Fruit fly (Drosophila melanogaster) whole organism, embryonic: ENCODE results near the gene AhcyL1.
A peak's percentile ranks its signal among the peaks of the same experiment; 100 is the strongest.

ENCODE experiments used
- Blimp-1 ChIP-seq: fragments of 200-800 bp; sonication (Bioruptor generic); optimal IDR thresholded peaks from 3 replicates; lab custom pipeline; 2018; ENCODE audit warnings: missing biosample characterization, missing genetic modification characterization, mild to moderate bottlenecking, moderate library complexity, missing genetic modification reagents
- BtbVII ChIP-seq: fragments of 200-800 bp; sonication (Bioruptor generic); optimal IDR thresholded peaks from 3 replicates; lab custom pipeline; 2017; ENCODE audit warnings: missing biosample characterization, mild to moderate bottlenecking, missing genetic modification characterization
- CG10565 ChIP-seq: fragments of 200-800 bp; sonication (Bioruptor generic); optimal IDR thresholded peaks from 3 replicates; lab custom pipeline; 2016; ENCODE audit warnings: missing biosample characterization, mild to moderate bottlenecking, missing genetic modification characterization
- CG11456 ChIP-seq: fragments of 200-800 bp; sonication (Bioruptor generic); IDR thresholded peaks from 3 replicates; pipeline ENCODE4 v1.3.6; 2022; ENCODE audit warnings: missing biosample characterization, missing genetic modification characterization
- CG12391 ChIP-seq: fragments of 200-800 bp; sonication (Bioruptor generic); optimal IDR thresholded peaks from 3 replicates; lab custom pipeline; 2018; ENCODE audit warnings: missing biosample characterization, mild to moderate bottlenecking, missing genetic modification characterization, moderate library complexity
- CG12769 ChIP-seq: fragments of 200-800 bp; sonication (Bioruptor generic); optimal IDR thresholded peaks from 2 replicates; lab custom pipeline; 2019; ENCODE audit warnings: missing biosample characterization, mild to moderate bottlenecking, missing genetic modification characterization, moderate library complexity
- CG13894 ChIP-seq: fragments of 200-800 bp; sonication (Bioruptor generic); optimal IDR thresholded peaks from 3 replicates; lab custom pipeline; 2018; ENCODE audit warnings: missing biosample characterization, mild to moderate bottlenecking, missing genetic modification characterization, moderate library complexity
- CG14014 ChIP-seq: fragments of 200-800 bp; sonication (Bioruptor generic); IDR thresholded peaks from 2 replicates; pipeline ENCODE4 v1.3.6; 2022; ENCODE audit warnings: missing biosample characterization, missing genetic modification characterization
- CG14860 ChIP-seq: fragments of 200-800 bp; sonication (Bioruptor generic); IDR thresholded peaks from 3 replicates; pipeline ENCODE4 v1.3.6; 2022; ENCODE audit warnings: missing biosample characterization, missing genetic modification characterization; ENCODE audit not compliant: partially characterized antibody
- CG17359 ChIP-seq: fragments of 200-800 bp; sonication (Bioruptor generic); optimal IDR thresholded peaks from 3 replicates; lab custom pipeline; 2018; ENCODE audit warnings: missing biosample characterization, mild to moderate bottlenecking, missing genetic modification characterization, moderate library complexity
- CG2129 ChIP-seq: fragments of 200-800 bp; sonication (Bioruptor generic); IDR thresholded peaks from 2 replicates; pipeline ENCODE4 v1.3.6; 2022; ENCODE audit warnings: missing biosample characterization, missing genetic modification characterization; ENCODE audit not compliant: partially characterized antibody
- CG2678 ChIP-seq: fragments of 200-800 bp; sonication (Bioruptor generic); optimal IDR thresholded peaks from 3 replicates; lab custom pipeline; 2019; ENCODE audit warnings: missing biosample characterization, mild to moderate bottlenecking, missing genetic modification characterization, moderate library complexity
- CG2875 ChIP-seq: fragments of 200-800 bp; sonication (Bioruptor generic); optimal IDR thresholded peaks from 2 replicates; lab custom pipeline; 2017; ENCODE audit warnings: missing biosample characterization, mild to moderate bottlenecking, missing genetic modification characterization, missing genetic modification reagents
- CG30403 ChIP-seq: fragments of 200-800 bp; sonication (Bioruptor generic); optimal IDR thresholded peaks from 3 replicates; lab custom pipeline; 2016; ENCODE audit warnings: missing biosample characterization, missing genetic modification characterization
- CG3281 ChIP-seq: fragments of 200-800 bp; sonication (Bioruptor generic); optimal IDR thresholded peaks from 3 replicates; lab custom pipeline; 2017; ENCODE audit warnings: missing biosample characterization, mild to moderate bottlenecking, missing genetic modification characterization
- CG7928 ChIP-seq: fragments of 200-800 bp; sonication (Bioruptor generic); optimal IDR thresholded peaks from 2 replicates; lab custom pipeline; 2017; ENCODE audit warnings: missing biosample characterization, mild to moderate bottlenecking, missing genetic modification characterization
- D ChIP-seq, 2 experiments: fragments of 200-800 bp in 1 of 2; fragments of >200 bp in 1 of 2; sonication (Bioruptor generic) in 1 of 2; optimal IDR thresholded peaks; 2 replicates in 1 of 2; 3 replicates in 1 of 2; lab custom pipeline; 2017; ENCODE audit warnings: mild to moderate bottlenecking in 1 of 2, missing biosample characterization in 1 of 2, missing genetic modification characterization in 1 of 2, missing genetic modification reagents in 1 of 2
- Dad ChIP-seq: fragments of 200-800 bp; sonication (Bioruptor generic); optimal IDR thresholded peaks from 3 replicates; lab custom pipeline; 2016; ENCODE audit warnings: missing biosample characterization, missing genetic modification characterization
- Dfd ChIP-seq, 2 experiments: fragments of >200 bp; optimal IDR thresholded peaks; 2 replicates each; lab custom pipeline; 2017; ENCODE audit warnings: missing biosample characterization in 2 of 2, missing genetic modification characterization in 2 of 2
- Dref ChIP-seq: fragments of 200-800 bp; sonication (Bioruptor generic); IDR thresholded peaks from 2 replicates; pipeline ENCODE4 v1.3.6; 2022; ENCODE audit warnings: missing biosample characterization, missing genetic modification characterization
- E2f2 ChIP-seq: fragments of 200-800 bp; sonication (Bioruptor generic); IDR thresholded peaks from 2 replicates; pipeline ENCODE4 v1.3.6; 2022; ENCODE audit warnings: missing biosample characterization, missing genetic modification characterization
- Gsc ChIP-seq: fragments of 200-800 bp; sonication (Bioruptor generic); IDR thresholded peaks from 2 replicates; pipeline ENCODE4 v1.3.6; 2022; ENCODE audit warnings: missing biosample characterization, missing genetic modification characterization
- H2.0 ChIP-seq: fragments of 200-800 bp; sonication (Bioruptor generic); IDR thresholded peaks from 2 replicates; pipeline ENCODE4 v1.3.6; 2022; ENCODE audit warnings: missing biosample characterization, missing genetic modification characterization
- HmgZ ChIP-seq: fragments of 200-800 bp; sonication (Bioruptor generic); optimal IDR thresholded peaks from 2 replicates; lab custom pipeline; 2018; ENCODE audit warnings: missing biosample characterization, mild to moderate bottlenecking, missing genetic modification characterization
- Hr3 ChIP-seq: fragments of 200-800 bp; sonication (Bioruptor generic); optimal IDR thresholded peaks from 3 replicates; lab custom pipeline; 2016; ENCODE audit warnings: missing biosample characterization, missing genetic modification characterization
- MTF-1 ChIP-seq: fragments of 200-800 bp; sonication (Bioruptor generic); optimal IDR thresholded peaks from 2 replicates; lab custom pipeline; 2018; ENCODE audit warnings: missing biosample characterization, mild to moderate bottlenecking, missing genetic modification characterization, borderline replicate concordance
- Meics ChIP-seq: fragments of 200-800 bp; sonication (Bioruptor generic); optimal IDR thresholded peaks from 2 replicates; lab custom pipeline; 2017; ENCODE audit warnings: missing biosample characterization, mild to moderate bottlenecking, missing genetic modification characterization
- Oli ChIP-seq: fragments of 200-800 bp; sonication (Bioruptor generic); optimal IDR thresholded peaks from 2 replicates; lab custom pipeline; 2018; ENCODE audit warnings: missing biosample characterization, mild to moderate bottlenecking, missing genetic modification characterization, moderate library complexity
- abd-A ChIP-seq: fragments of 200-800 bp; sonication (Bioruptor generic); optimal IDR thresholded peaks from 3 replicates; lab custom pipeline; 2019; ENCODE audit warnings: missing biosample characterization, mild to moderate bottlenecking, missing genetic modification characterization, moderate library complexity
- bigmax ChIP-seq: fragments of 200-800 bp; sonication (Bioruptor generic); optimal IDR thresholded peaks from 2 replicates; lab custom pipeline; 2018; ENCODE audit warnings: missing biosample characterization, mild to moderate bottlenecking, missing genetic modification characterization
- btn ChIP-seq: fragments of 200-800 bp; sonication (Bioruptor generic); optimal IDR thresholded peaks from 2 replicates; lab custom pipeline; 2016; ENCODE audit warnings: missing biosample characterization, missing genetic modification characterization
- corto ChIP-seq: fragments of 200-800 bp; sonication (Bioruptor generic); optimal IDR thresholded peaks from 2 replicates; lab custom pipeline; 2016; ENCODE audit warnings: missing biosample characterization, mild to moderate bottlenecking, missing genetic modification characterization, moderate library complexity
- crol ChIP-seq: fragments of 200-800 bp; sonication (Bioruptor generic); IDR thresholded peaks from 2 replicates; pipeline ENCODE4 v1.3.6; 2022; ENCODE audit warnings: missing biosample characterization, missing genetic modification characterization
- esg ChIP-seq: fragments of 200-800 bp; sonication (Bioruptor generic); conservative IDR thresholded peaks from 2 replicates; pipeline ENCODE4 v1.3.6; 2022; ENCODE audit warnings: missing biosample characterization, missing genetic modification characterization
- gcm ChIP-seq: fragments of 200-800 bp; sonication (Bioruptor generic); optimal IDR thresholded peaks from 2 replicates; lab custom pipeline; 2019; ENCODE audit warnings: missing biosample characterization, mild to moderate bottlenecking, missing genetic modification characterization, moderate library complexity
- gem ChIP-seq: fragments of 200-800 bp; sonication (Bioruptor generic); optimal IDR thresholded peaks from 2 replicates; lab custom pipeline; 2019; ENCODE audit warnings: missing biosample characterization, mild to moderate bottlenecking, missing genetic modification characterization, moderate library complexity
- ind ChIP-seq: fragments of 200-800 bp; sonication (Bioruptor generic); optimal IDR thresholded peaks from 3 replicates; lab custom pipeline; 2016; ENCODE audit warnings: missing biosample characterization, missing genetic modification characterization
- nerfin-1 ChIP-seq: fragments of 200-800 bp; sonication (Bioruptor generic); optimal IDR thresholded peaks from 3 replicates; lab custom pipeline; 2019; ENCODE audit warnings: missing biosample characterization, mild to moderate bottlenecking, missing genetic modification characterization, moderate library complexity
- onecut ChIP-seq: fragments of 200-800 bp; sonication (Bioruptor generic); IDR thresholded peaks from 2 replicates; pipeline ENCODE4 v1.3.6; 2022; ENCODE audit warnings: missing biosample characterization, missing genetic modification characterization
- ranshi ChIP-seq: fragments of 200-800 bp; sonication (Bioruptor generic); IDR thresholded peaks from 2 replicates; pipeline ENCODE4 v1.3.6; 2022; ENCODE audit warnings: missing biosample characterization, missing genetic modification characterization
- row ChIP-seq: fragments of 200-800 bp; sonication (Bioruptor generic); IDR thresholded peaks from 3 replicates; pipeline ENCODE4 v1.3.6; 2022; ENCODE audit warnings: missing biosample characterization, missing genetic modification characterization
- seq ChIP-seq: fragments of 200-800 bp; sonication (Bioruptor generic); IDR thresholded peaks from 2 replicates; pipeline ENCODE4 v1.3.6; 2022; ENCODE audit warnings: missing biosample characterization, missing genetic modification characterization
- slp2 ChIP-seq: fragments of 200-800 bp; sonication (Bioruptor generic); optimal IDR thresholded peaks from 2 replicates; lab custom pipeline; 2016; ENCODE audit warnings: missing biosample characterization, missing genetic modification characterization
- sob ChIP-seq: fragments of 200-800 bp; sonication (Bioruptor generic); IDR thresholded peaks from 2 replicates; pipeline ENCODE4 v1.3.6; 2022; ENCODE audit warnings: missing biosample characterization, missing genetic modification characterization
- unc-4 ChIP-seq: fragments of 200-800 bp; sonication (Bioruptor generic); IDR thresholded peaks from 2 replicates; pipeline ENCODE4 v1.3.6; 2022; ENCODE audit warnings: missing biosample characterization, missing genetic modification characterization; ENCODE audit not compliant: partially characterized antibody
- vnd ChIP-seq: fragments of 200-800 bp; sonication (Bioruptor generic); IDR thresholded peaks from 3 replicates; pipeline ENCODE4 v1.3.6; 2022; ENCODE audit warnings: missing biosample characterization, missing genetic modification characterization; ENCODE audit not compliant: partially characterized antibody
- wor ChIP-seq: fragments of 200-800 bp; sonication (Bioruptor generic); IDR thresholded peaks from 2 replicates; pipeline ENCODE4 v1.3.6; 2022; ENCODE audit warnings: missing biosample characterization, missing genetic modification characterization
- zfh1 ChIP-seq: fragments of 200-800 bp; sonication (Bioruptor generic); IDR thresholded peaks from 3 replicates; pipeline ENCODE4 v1.3.6; 2022; ENCODE audit warnings: missing biosample characterization, missing genetic modification characterization

Gene AhcyL1

dm6 chr3L:2799110-2799618, 27.0 kb upstream of the AhcyL1 start (continued):
- TF ChIP-seq esg (GFP tag; lab: Robert Waterston, UW) (0 out of 2 replicates have a peak, but pooled peaks have one; percentile 8), corto (GFP tag; lab: Kevin White, UChicago) (peak; percentile 4), Blimp-1 (peak; percentile 16), CG14014 (GFP tag; lab: Robert Waterston, UW) (peak; percentile 38; the same call in 1 of the 2 replicates), zfh1 (GFP tag; lab: Robert Waterston, UW) (no peak), CG12391 (tag; lab: Kevin White, UChicago) (peak; percentile 22), seq (GFP tag; lab: Robert Waterston, UW) (0 out of 2 replicates have a peak, but pooled peaks have one; percentile 13), CG17359 (tag; lab: Kevin White, UChicago) (peak; percentile 21), Hr3 (GFP tag; lab: Kevin White, UChicago) (peak; percentile 42), ind (GFP tag; lab: Kevin White, UChicago) (peak; percentile 28), crol (GFP tag; lab: Robert Waterston, UW) (peak; percentile 84), ranshi (GFP tag; lab: Robert Waterston, UW) (no peak), CG2875 (GFP tag; lab: Kevin White, UChicago) (peak; percentile 31), CG12769 (tag; lab: Kevin White, UChicago) (peak; percentile 62), BtbVII (GFP tag; lab: Kevin White, UChicago) (peak; percentile 54), Oli (tag; lab: Kevin White, UChicago) (peak; percentile 36), nerfin-1 (tag; lab: Kevin White, UChicago) (peak; percentile 47), CG30403 (peak; percentile 51), onecut (peak; percentile 4; the same call in 1 of the 2 replicates), Gsc (GFP tag; lab: Robert Waterston, UW) (no peak), vnd (GFP tag; lab: Robert Waterston, UW) (no peak), CG3281 (GFP tag; lab: Kevin White, UChicago) (peak; percentile 71)

- TF ChIP-seq CG2129 (GFP tag; lab: Robert Waterston, UW) (no peak), Meics (GFP tag; lab: Kevin White, UChicago) (no peak), HmgZ (tag; lab: Kevin White, UChicago) (peak; percentile 39), Dref (GFP tag; lab: Robert Waterston, UW) (no peak), gem (tag; lab: Kevin White, UChicago) (peak; percentile 54), Dfd (GFP tag; optimal IDR thresholded peaks at IDR 0.05; lab: Kevin White, UChicago) (no peak), CG7928 (GFP tag; lab: Kevin White, UChicago) (no peak), slp2 (GFP tag; lab: Kevin White, UChicago) (no peak), abd-A (tag; lab: Kevin White, UChicago) (no peak), esg (GFP tag; lab: Robert Waterston, UW) (no peak), CG11456 (GFP tag; lab: Robert Waterston, UW) (peak; percentile 36; the same call in 1 of the 3 replicates), CG13894 (tag; lab: Kevin White, UChicago) (no peak), bigmax (no peak), CG10565 (GFP tag; lab: Kevin White, UChicago) (no peak), row (GFP tag; lab: Robert Waterston, UW) (no peak; the same call in 2 of the 3 replicates), MTF-1 (peak; percentile 39), unc-4 (GFP tag; lab: Robert Waterston, UW) (no peak), H2.0 (no peak), gcm (GFP tag; lab: Kevin White, UChicago) (peak; percentile 64), E2f2 (GFP tag; lab: Robert Waterston, UW) (no peak), D (optimal IDR thresholded peaks at IDR 0.05; lab: Kevin White, UChicago) (no peak), D (GFP tag; optimal IDR thresholded peaks at IDR 0.05; lab: Kevin White, UChicago) (peak; percentile 52), sob (0 out of 2 replicates have a peak, but pooled peaks have one; percentile 45), Dad (peak; percentile 4), CG2678 (peak; percentile 79), wor (GFP tag; lab: Robert Waterston, UW) (no peak), CG14860 (no peak), btn (no peak)
Measured at dm6 chr3L:2798463-2798993, 26.4 kb upstream of the AhcyL1 start.
